Fruit fly (Drosophila melanogaster) ovary, adult (tissue): ENCODE measurements around the gene CG43750.

Source experiments
- CG17801 ChIP-seq: fragments of 200-800 bp; optimal IDR thresholded peaks from 2 replicates; lab custom pipeline; 2019; ENCODE audit warnings: missing biosample characterization, mild to moderate bottlenecking, missing genetic modification characterization, moderate library complexity; ENCODE audit not compliant: partially characterized antibody

Gene CG43750

dm6 chr2L:2373818-2374746, 16.4 kb downstream of the CG43750 start, which contains the start of the genes CG3609 and CG15390:
Gene CG3609 (minus strand): TSS chr2L:2374627.
Gene CG15390 (plus strand): TSS chr2L:2374713.
- peak; percentile 76 for TF ChIP-seq CG17801

- no peak for TF ChIP-seq CG17801
Measured at dm6 chr2L:2372112-2372449, 18.4 kb downstream of the CG43750 start.

DNA sequence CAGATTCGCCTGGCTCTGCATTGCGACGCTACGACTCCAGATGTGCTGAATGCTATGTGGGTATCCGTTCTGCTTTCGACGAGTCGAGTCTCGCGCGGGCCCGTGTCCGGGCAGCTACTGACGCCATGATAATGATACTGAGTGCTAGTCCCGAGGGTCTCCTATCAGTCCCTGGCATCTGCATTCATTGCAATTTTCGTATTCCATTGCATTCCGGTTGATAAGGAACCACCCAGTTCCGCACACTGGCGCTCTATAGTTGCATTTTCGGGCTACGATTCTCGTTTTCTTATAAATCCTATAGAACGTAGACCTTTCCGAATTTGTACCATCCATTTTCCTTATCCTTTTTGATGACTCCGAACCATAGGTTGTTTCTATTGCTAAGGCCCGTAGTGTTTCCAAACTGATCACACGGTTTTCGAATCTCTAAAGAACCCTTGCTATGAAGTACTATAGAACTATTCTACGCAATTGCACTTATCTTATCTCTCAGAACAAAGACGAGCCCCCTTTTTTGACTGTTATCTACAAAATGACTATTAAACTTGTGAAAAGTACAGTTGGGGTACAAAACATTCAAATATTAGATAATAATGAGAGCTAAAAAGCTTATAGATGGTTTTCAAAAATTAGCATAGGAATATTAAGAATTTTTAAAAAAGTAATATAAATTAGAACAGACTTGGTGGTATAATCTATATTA, 18.9 kb downstream of the CG43750 start, which contains the start of gene CG3597:
Gene CG3597, minus strand, starts transcription at position 119 of the 706 bp plus-strand sequence.
- no peak for TF ChIP-seq CG17801

- TF ChIP-seq CG17801 = no peak
Measured at dm6 chr2L:2370352-2370751, 20.1 kb downstream of the CG43750 start.

DNA sequence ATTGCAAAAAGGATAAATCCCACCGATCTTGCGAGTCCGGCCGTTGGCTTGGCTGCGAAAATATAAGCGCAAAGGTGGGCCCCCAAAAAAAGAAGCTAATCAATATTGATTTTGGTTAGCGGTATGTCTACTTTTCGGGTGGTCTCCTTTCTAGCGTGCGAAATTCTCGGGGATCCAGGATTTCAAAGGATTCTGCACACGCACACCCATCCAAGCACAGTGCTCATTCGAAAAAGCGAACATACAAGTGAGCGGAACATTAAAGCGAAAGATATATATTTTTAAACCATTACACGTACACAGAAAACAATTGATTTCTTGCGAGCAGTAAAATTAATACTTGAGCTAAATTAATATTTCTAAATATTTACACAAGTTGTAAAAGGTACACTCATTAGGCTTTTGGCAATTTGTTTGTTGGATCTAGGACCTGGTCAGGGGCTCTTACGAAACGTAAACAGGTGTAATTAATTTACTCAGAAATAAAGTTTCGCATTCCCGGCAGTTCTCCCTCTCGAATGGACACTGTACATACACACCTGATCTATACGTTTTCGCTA, 24.8 kb downstream of the CG43750 start:
- no peak for TF ChIP-seq CG17801

- TF ChIP-seq CG17801 = no peak
Measured at dm6 chr2L:2365077-2365651, 25.3 kb downstream of the CG43750 start, which contains the start of the genes Rab5 and Axud1. Gene Rab5 (minus strand): TSS chr2L:2365273. Gene Axud1 (plus strand): TSS chr2L:2365345.

DNA sequence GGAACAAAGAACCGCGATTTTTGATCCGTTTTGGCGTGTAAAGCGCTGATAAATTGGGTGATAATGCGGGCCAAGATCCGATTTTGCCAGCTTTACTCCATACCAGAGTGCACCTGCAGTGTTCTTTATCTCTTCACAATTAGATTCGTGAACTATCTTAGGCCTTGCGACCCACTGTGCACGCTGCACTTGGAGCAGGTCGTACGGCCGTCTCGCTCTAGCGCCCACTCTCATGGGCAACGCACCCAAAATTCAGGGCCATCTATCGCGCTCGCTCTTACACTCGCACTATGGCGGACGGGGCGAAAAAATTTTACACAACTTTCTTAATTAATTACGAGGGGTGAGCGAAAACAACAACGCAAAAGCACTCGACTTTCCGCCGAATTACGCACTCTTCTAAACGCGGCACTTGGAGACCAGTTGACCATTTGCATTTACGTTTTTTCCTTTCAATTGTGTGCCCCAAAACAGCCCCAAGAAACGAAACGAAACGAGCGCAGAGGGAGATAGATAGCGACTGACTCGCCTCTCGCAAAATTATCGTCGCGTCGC, 26.2 kb downstream of the CG43750 start:
- TF ChIP-seq CG17801 = no peak

DNA sequence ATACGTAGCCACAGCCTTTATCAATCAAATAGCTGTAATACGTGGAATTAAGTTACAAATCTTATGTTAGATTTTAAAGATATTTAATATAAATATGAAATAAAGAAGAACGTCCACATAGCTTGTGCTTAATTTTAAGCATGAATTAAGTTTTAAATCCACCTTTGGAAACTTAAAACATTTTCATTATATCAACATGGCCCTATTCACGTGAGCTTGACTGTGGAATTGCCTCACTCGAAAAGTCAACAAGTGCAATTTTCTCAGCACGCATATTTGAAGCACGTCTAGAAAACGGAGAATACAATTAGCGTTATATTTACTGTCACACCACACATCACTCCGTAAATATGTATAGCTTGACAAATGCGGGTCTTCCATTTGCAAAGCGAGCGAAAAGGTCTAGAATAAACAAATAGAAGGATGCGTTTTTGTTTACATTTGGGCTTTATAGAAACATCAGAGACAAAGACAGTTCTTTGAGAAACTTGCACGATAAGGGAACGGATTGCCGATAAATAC, 26.8 kb downstream of the CG43750 start:
- peak; percentile 97 for TF ChIP-seq CG17801

dm6 chr2L:2362808-2363394, 27.6 kb downstream of the CG43750 start:
- TF ChIP-seq CG17801 = no peak

DNA sequence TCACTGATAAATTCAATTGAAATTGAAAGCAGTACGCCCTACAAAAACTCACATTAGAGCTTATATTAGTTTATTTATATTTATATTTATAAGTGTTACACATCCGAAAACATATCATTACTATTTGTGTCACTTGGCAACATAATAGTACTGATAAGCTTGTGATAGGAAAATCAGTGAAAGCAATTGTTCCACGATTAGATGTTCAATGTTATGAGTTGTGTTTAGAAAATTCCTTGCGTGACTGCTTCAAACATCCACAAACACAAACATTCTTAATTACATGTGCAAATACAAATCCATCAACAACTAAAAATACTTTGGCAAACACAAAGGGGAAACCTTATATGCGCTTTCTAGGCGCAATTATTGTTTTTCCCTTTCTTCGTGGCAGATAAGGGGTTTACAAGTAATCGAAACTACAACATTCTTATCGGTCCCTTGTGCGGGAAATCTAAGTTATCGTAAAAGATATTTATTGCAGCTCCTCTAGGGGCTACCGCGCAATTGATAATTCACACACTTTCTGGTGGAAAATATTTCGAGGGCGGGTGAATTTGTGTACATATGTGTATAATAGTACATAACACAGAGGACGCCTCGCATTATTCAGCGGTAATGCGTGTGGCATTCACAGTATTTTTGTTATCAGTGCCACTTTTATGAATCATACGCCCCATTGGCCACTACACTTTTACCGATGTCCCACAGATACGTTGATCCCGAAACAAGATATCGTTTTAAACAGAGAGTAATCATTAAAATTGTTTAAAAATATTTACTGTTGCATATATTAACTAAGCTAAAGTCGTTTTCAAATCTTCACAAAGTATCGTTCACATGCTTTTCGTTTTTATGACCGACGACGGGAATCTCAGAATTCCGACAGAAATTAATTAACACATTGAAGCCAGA, 28.3 kb downstream of the CG43750 start:
- TF ChIP-seq CG17801 = no peak

dm6 chr2L:2357228-2357656, 33.2 kb downstream of the CG43750 start, which contains the start of gene CG9967:
Gene CG9967 (minus strand): TSS chr2L:2357356.
- peak; percentile 46 for TF ChIP-seq CG17801

dm6 chr2L:2348479-2348878, 42.0 kb downstream of the CG43750 start:
- TF ChIP-seq CG17801 = no peak
